Worm (Caenorhabditis elegans) whole organism, late embryonic: ENCODE results near the gene srx-64.

Source experiments
- nfya-1 ChIP-seq: sonication (generic microtip); optimal IDR thresholded peaks from 2 replicates; lab custom pipeline; 2017; ENCODE audit warnings: missing genetic modification characterization, mild to moderate bottlenecking, missing compliant biosample characterization, antibody characterized with exemption, moderate library complexity
- npax-4 ChIP-seq: sonication (generic microtip); optimal IDR thresholded peaks from 2 replicates; lab custom pipeline; 2016; ENCODE audit warnings: missing genetic modification characterization, missing compliant biosample characterization

ce11 chrV:3963715-3964114 lies 34.5 kb downstream of the srx-64 start, which contains the start of gene cyp-34A7:
- TF ChIP-seq npax-4 (no peak), nfya-1 (tag; lab: Kevin White, UChicago) (no peak)
